Fruit fly (Drosophila melanogaster): ENCODE measurements around the gene Lectin-galC1.
A peak's percentile ranks its signal among the peaks of the same experiment; 100 is the strongest.

Lectin-galC1 gene

dm6 chr2L:19434260-19434659, 17.0 kb downstream of the Lectin-galC1 start (continued):
- TF ChIP-seq ERR (GFP tag; optimal IDR thresholded peaks at IDR 0.05) = no peak
- TF ChIP-seq CG3407 (GFP tag; optimal IDR thresholded peaks at IDR 0.05) = peak; percentile 83
- peak; percentile 83 for TF ChIP-seq ac (GFP tag; optimal IDR thresholded peaks at IDR 0.05)
- no peak for TF ChIP-seq peb (GFP tag; IDR thresholded peaks at IDR 0.05)
- TF ChIP-seq CG17912 (GFP tag; optimal IDR thresholded peaks at IDR 0.05) = peak; percentile 78
- TF ChIP-seq bowl (GFP tag; IDR thresholded peaks at IDR 0.05) = no peak
- TF ChIP-seq ara (GFP tag; IDR thresholded peaks at IDR 0.05) = peak; percentile 65; the same call in 1 of the 2 replicates
- TF ChIP-seq E2f2 (GFP tag; IDR thresholded peaks at IDR 0.05) = no peak
- TF ChIP-seq CG31365 (tag; optimal IDR thresholded peaks at IDR 0.05) = peak; percentile 66
- peak; percentile 62 for TF ChIP-seq gsb-n (tag; optimal IDR thresholded peaks at IDR 0.05)
- TF ChIP-seq H15 (GFP tag; IDR thresholded peaks at IDR 0.05) = no peak
- peak; percentile 32 for TF ChIP-seq CG6765 (GFP tag; optimal IDR thresholded peaks at IDR 0.05)
- no peak for TF ChIP-seq jumu (GFP tag; optimal IDR thresholded peaks at IDR 0.05)
- TF ChIP-seq CG10959 (GFP tag; IDR thresholded peaks at IDR 0.05) = 0 out of 2 replicates have a peak, but pooled peaks have one; percentile 32
- TF ChIP-seq CG18262 (tag; optimal IDR thresholded peaks at IDR 0.05) = peak; percentile 67
- peak; percentile 16 for TF ChIP-seq ewg (GFP tag; optimal IDR thresholded peaks at IDR 0.05)
- TF ChIP-seq NK7.1 (GFP tag; optimal IDR thresholded peaks at IDR 0.05) = no peak
- peak; percentile 71 for TF ChIP-seq nerfin-1 (tag; optimal IDR thresholded peaks at IDR 0.05)
- no peak for TF ChIP-seq Fer2 (tag; optimal IDR thresholded peaks at IDR 0.05)
- TF ChIP-seq CG1647 (GFP tag; optimal IDR thresholded peaks at IDR 0.05) = no peak
- no peak for TF ChIP-seq CG8290 (GFP tag; optimal IDR thresholded peaks at IDR 0.05)
- peak; percentile 61 to 63 for TF ChIP-seq CG8290 (tag; optimal IDR thresholded peaks at IDR 0.05)
- TF ChIP-seq CG15514 (GFP tag; optimal IDR thresholded peaks at IDR 0.05) = peak; percentile 27
- peak; percentile 34 for TF ChIP-seq Fer3 (tag; optimal IDR thresholded peaks at IDR 0.05)
- no peak for TF ChIP-seq wdn (GFP tag; IDR thresholded peaks at IDR 0.05)
- TF ChIP-seq CG4707 (GFP tag; optimal IDR thresholded peaks at IDR 0.05) = peak; percentile 38
- TF ChIP-seq CG11504 (tag; optimal IDR thresholded peaks at IDR 0.05) = peak; percentile 49
- peak; percentile 55 for TF ChIP-seq CG17385 (GFP tag; optimal IDR thresholded peaks at IDR 0.05)
- no peak for TF ChIP-seq CG16863 (GFP tag; optimal IDR thresholded peaks at IDR 0.05)
- no peak for TF ChIP-seq cad (GFP tag; optimal IDR thresholded peaks at IDR 0.05)
- TF ChIP-seq CG6854 (GFP tag; optimal IDR thresholded peaks at IDR 0.05) = peak; percentile 55
- peak; percentile 50 for TF ChIP-seq CG8281 (tag; optimal IDR thresholded peaks at IDR 0.05)
- no peak for TF ChIP-seq CG8765 (GFP tag; IDR thresholded peaks at IDR 0.05)
- peak; percentile 85 for TF ChIP-seq wek (GFP tag; optimal IDR thresholded peaks at IDR 0.05)
- peak; percentile 67 for TF ChIP-seq gem (tag; optimal IDR thresholded peaks at IDR 0.05)
- peak; percentile 87 for TF ChIP-seq ATbp (GFP tag; optimal IDR thresholded peaks at IDR 0.05)
- TF ChIP-seq ato (GFP tag; IDR thresholded peaks at IDR 0.05; ENCODE audit: partially characterized antibody) = no peak
- TF ChIP-seq CG15269 (tag; optimal IDR thresholded peaks at IDR 0.05) = peak; percentile 15
- peak; percentile 12 for TF ChIP-seq CG18764 (GFP tag; optimal IDR thresholded peaks at IDR 0.05)
- TF ChIP-seq CG14050 (GFP tag; IDR thresholded peaks at IDR 0.05) = no peak
- TF ChIP-seq Blimp-1 (GFP tag; optimal IDR thresholded peaks at IDR 0.05) = peak; percentile 67
- no peak for TF ChIP-seq chm (GFP tag; IDR thresholded peaks at IDR 0.05)
- peak; percentile 22 for TF ChIP-seq CG12299 (tag; optimal IDR thresholded peaks at IDR 0.05)
- peak; percentile 67 for TF ChIP-seq sqz (GFP tag; optimal IDR thresholded peaks at IDR 0.05)
- TF ChIP-seq H2.0 (GFP tag; IDR thresholded peaks at IDR 0.05) = no peak
- peak; percentile 70 for TF ChIP-seq odd (GFP tag; optimal IDR thresholded peaks at IDR 0.05)
- peak; percentile 63 for TF ChIP-seq CG31441 (GFP tag; IDR thresholded peaks at IDR 0.05)
- TF ChIP-seq onecut (GFP tag; IDR thresholded peaks at IDR 0.05) = peak; percentile 51; the same call in 1 of the 2 replicates
- no peak for TF ChIP-seq dysf (GFP tag; IDR thresholded peaks at IDR 0.05)
- TF ChIP-seq Awh (GFP tag; IDR thresholded peaks at IDR 0.05) = peak; percentile 36; the same call in 1 of the 2 replicates
- TF ChIP-seq NC2β (GFP tag; optimal IDR thresholded peaks at IDR 0.05) = peak; percentile 15
- peak; percentile 79 for TF ChIP-seq BtbVII (GFP tag; optimal IDR thresholded peaks at IDR 0.05)

Measured in whole organism, embryonic.